Worm (Caenorhabditis elegans): ENCODE results near the gene nhr-285.
"Not testable (repeated sequence)": the region's sequence is repeated elsewhere in the genome, so short reads cannot be mapped to it uniquely, and the experiment has no call there.

The nhr-285 gene

DNA sequence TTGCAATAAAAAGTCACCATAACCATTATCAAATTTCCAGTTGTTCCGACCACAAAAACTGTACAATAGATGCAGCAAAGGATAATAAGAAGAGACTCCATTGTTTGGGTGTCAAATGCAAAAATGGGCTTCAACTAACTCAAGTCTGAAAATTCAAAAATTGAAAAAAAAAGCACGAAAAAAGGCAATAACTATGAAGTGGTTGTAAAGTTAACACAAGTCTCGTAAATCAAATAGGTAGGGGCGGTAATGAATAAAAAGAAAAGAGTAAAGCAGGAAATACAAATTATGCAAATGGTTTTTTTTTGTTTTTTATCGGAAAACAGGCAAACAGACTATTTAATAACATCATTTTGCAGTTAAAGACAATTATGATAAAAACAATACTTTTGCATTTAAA lies 28.4 kb upstream of the nhr-285 start, which contains the start of gene srsx-38:
TSS of gene srsx-38 (minus strand) at position 101 of the 400 bp plus-strand sequence.
- not testable (repeated sequence) for TF ChIP-seq med-1 (GFP tag; optimal IDR thresholded peaks at IDR 0.05; ENCODE audit: insufficient read depth); ref-1 (GFP tag; conservative IDR thresholded peaks at IDR 0.05); tab-1 (GFP tag; IDR thresholded peaks at IDR 0.05)

- not testable (repeated sequence) for TF ChIP-seq flt-1 (GFP tag; IDR thresholded peaks at IDR 0.05); med-1 (GFP tag; optimal IDR thresholded peaks at IDR 0.05; ENCODE audit: insufficient read depth); ref-1 (GFP tag; conservative IDR thresholded peaks at IDR 0.05)
Observed at ce11 chrV:15803748-15804147, 24.7 kb upstream of the nhr-285 start, which contains the start of gene T26E4.18. Gene T26E4.18 (minus strand): TSS chrV:15803848.

- TF ChIP-seq T22C8.4 (GFP tag; IDR thresholded peaks at IDR 0.05); flt-1 (GFP tag; IDR thresholded peaks at IDR 0.05); klf-2 (GFP tag; conservative IDR thresholded peaks at IDR 0.05): not testable (repeated sequence)
Observed at ce11 chrV:15803079-15803478, 24.1 kb upstream of the nhr-285 start, which contains the start of gene srd-27. Gene srd-27 (plus strand): TSS chrV:15803379.

ce11 chrV:15802623-15803022 lies 23.6 kb upstream of the nhr-285 start, which contains the start of gene T26E4.9:
Gene T26E4.9 (minus strand): TSS chrV:15802723.
- TF ChIP-seq T22C8.4, tab-1, ztf-29 (GFP tag; IDR thresholded peaks at IDR 0.05): not testable (repeated sequence)

DNA sequence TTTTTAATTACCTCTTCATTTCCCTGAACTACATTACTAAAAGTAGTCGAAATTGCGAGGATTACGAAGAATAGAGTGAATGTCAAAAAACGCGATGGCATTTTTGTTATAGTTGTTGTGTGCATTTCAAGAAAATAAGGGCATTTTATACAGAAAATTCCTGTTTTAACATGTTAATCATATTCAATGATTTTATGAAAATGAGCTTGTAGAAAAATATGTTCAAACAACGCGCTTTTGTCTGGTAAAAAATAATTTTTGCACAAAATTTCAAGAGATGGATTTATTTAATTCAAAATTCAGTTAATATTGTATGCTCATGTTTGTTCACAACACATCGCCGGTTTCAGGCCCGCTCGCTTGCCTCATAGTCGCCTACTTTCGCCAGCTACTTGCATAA lies 19.1 kb upstream of the nhr-285 start, which contains the start of gene T26E4.10:
TSS of gene T26E4.10 (minus strand) at position 101 of the 400 bp plus-strand sequence.
- no peak for TF ChIP-seq ztf-23 (GFP tag; IDR thresholded peaks at IDR 0.05)
- no peak for TF ChIP-seq cog-1 (tag; optimal IDR thresholded peaks at IDR 0.05)
- TF ChIP-seq ztf-29 (GFP tag; IDR thresholded peaks at IDR 0.05) = no peak
- no peak for TF ChIP-seq T22C8.4 (GFP tag; IDR thresholded peaks at IDR 0.05)
- no peak for TF ChIP-seq ref-1 (GFP tag; conservative IDR thresholded peaks at IDR 0.05)
- no peak for TF ChIP-seq med-1 (GFP tag; optimal IDR thresholded peaks at IDR 0.05; ENCODE audit: insufficient read depth)
- TF ChIP-seq flt-1 (GFP tag; IDR thresholded peaks at IDR 0.05) = no peak
- TF ChIP-seq tab-1 (GFP tag; IDR thresholded peaks at IDR 0.05) = no peak
- TF ChIP-seq klf-2 (GFP tag; conservative IDR thresholded peaks at IDR 0.05) = no peak

ce11 chrV:15796087-15796486 lies 17.1 kb upstream of the nhr-285 start, which contains the start of gene nhr-223:
Gene nhr-223 (plus strand): TSS chrV:15796387.
- TF ChIP-seq ztf-29 (GFP tag; IDR thresholded peaks at IDR 0.05) = no peak
- no peak for TF ChIP-seq tab-1 (GFP tag; IDR thresholded peaks at IDR 0.05)
- TF ChIP-seq klf-2 (GFP tag; conservative IDR thresholded peaks at IDR 0.05) = no peak
- TF ChIP-seq cog-1 (tag; optimal IDR thresholded peaks at IDR 0.05) = no peak
- TF ChIP-seq T22C8.4 (GFP tag; IDR thresholded peaks at IDR 0.05) = no peak

- TF ChIP-seq ztf-29 (GFP tag; IDR thresholded peaks at IDR 0.05) = no peak
- no peak for TF ChIP-seq cog-1 (tag; optimal IDR thresholded peaks at IDR 0.05)
- no peak for TF ChIP-seq flt-1 (GFP tag; IDR thresholded peaks at IDR 0.05)
- no peak for TF ChIP-seq med-1 (GFP tag; optimal IDR thresholded peaks at IDR 0.05; ENCODE audit: insufficient read depth)
Observed at ce11 chrV:15793270-15793669, 14.2 kb upstream of the nhr-285 start, which contains the start of gene T26E4.7. Gene T26E4.7 (plus strand): TSS chrV:15793570.

DNA sequence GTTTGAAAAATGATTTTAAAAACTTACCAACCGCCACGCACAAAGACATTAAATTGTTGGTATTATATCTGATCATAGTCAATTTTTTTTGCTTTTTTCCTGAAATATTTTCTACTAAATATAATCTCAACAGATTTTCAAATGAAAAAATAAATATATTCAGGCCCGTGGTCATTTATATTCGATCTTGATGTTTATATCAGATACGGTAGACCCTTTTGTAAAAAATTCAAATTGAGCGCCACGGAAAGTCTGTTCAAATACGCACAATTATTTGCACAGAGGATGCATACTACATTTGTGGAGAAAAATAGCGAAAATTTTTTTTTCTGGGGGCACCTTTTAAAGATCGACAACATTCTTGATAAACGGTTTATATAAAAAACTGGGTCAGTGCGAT lies 13.4 kb upstream of the nhr-285 start, which contains the start of gene T26E4.4:
TSS of gene T26E4.4 (minus strand) at position 101 of the 400 bp plus-strand sequence.
- TF ChIP-seq ref-1 (GFP tag; conservative IDR thresholded peaks at IDR 0.05) = no peak
- TF ChIP-seq ztf-29 (GFP tag; IDR thresholded peaks at IDR 0.05) = no peak
- TF ChIP-seq med-1 (GFP tag; optimal IDR thresholded peaks at IDR 0.05; ENCODE audit: insufficient read depth) = no peak
- no peak for TF ChIP-seq T22C8.4 (GFP tag; IDR thresholded peaks at IDR 0.05)
- TF ChIP-seq klf-2 (GFP tag; conservative IDR thresholded peaks at IDR 0.05) = no peak
- no peak for TF ChIP-seq tab-1 (GFP tag; IDR thresholded peaks at IDR 0.05)
- no peak for TF ChIP-seq cog-1 (tag; optimal IDR thresholded peaks at IDR 0.05)
- no peak for TF ChIP-seq ztf-23 (GFP tag; IDR thresholded peaks at IDR 0.05)
- TF ChIP-seq flt-1 (GFP tag; IDR thresholded peaks at IDR 0.05) = no peak

ce11 chrV:15782494-15782893 lies 3.5 kb upstream of the nhr-285 start, which contains the start of gene T26E4.3:
Gene T26E4.3 (plus strand): TSS chrV:15782794.
- TF ChIP-seq klf-2 (GFP tag; conservative IDR thresholded peaks at IDR 0.05) (no peak), ztf-29 (GFP tag; IDR thresholded peaks at IDR 0.05) (no peak), tab-1 (GFP tag; IDR thresholded peaks at IDR 0.05) (no peak), cog-1 (tag; optimal IDR thresholded peaks at IDR 0.05) (no peak), flt-1 (GFP tag; IDR thresholded peaks at IDR 0.05) (no peak), ztf-23 (GFP tag; IDR thresholded peaks at IDR 0.05) (no peak)

DNA sequence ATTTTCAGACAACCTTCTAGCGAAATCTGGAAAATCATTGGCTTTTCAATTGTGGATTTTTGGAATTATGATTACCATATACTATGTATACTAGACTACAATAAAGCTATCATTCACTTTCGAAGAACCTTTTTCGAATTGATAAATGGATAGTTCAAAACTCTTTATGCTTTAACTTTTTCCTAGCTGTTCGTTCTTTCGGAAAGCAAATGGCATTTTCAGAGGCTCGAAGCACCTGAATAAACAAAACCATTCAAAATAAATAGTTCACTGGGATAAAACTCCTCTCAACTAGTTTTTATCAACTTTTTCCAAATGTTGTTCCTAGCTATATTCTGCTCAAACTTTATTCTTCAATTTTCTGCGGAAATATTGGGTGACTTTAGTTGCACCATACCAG lies 2.1 kb upstream of the nhr-285 start, which contains the start of gene T26E4.2:
TSS of gene T26E4.2 (plus strand) at position 301 of the 400 bp plus-strand sequence.
- TF ChIP-seq flt-1 (GFP tag; IDR thresholded peaks at IDR 0.05) = no peak
- no peak for TF ChIP-seq ztf-23 (GFP tag; IDR thresholded peaks at IDR 0.05)
- TF ChIP-seq klf-2 (GFP tag; conservative IDR thresholded peaks at IDR 0.05) = no peak
- no peak for TF ChIP-seq T22C8.4 (GFP tag; IDR thresholded peaks at IDR 0.05)

ce11 chrV:15776651-15777050 lies 2.4 kb downstream of the nhr-285 start, which contains the start of gene nhr-283:
Gene nhr-283 (minus strand): TSS chrV:15776751.
- TF ChIP-seq ztf-23 (GFP tag; IDR thresholded peaks at IDR 0.05) (no peak), tab-1 (GFP tag; IDR thresholded peaks at IDR 0.05) (no peak), T22C8.4 (GFP tag; IDR thresholded peaks at IDR 0.05) (no peak), ref-1 (GFP tag; conservative IDR thresholded peaks at IDR 0.05) (no peak), klf-2 (GFP tag; conservative IDR thresholded peaks at IDR 0.05) (no peak), med-1 (GFP tag; optimal IDR thresholded peaks at IDR 0.05; ENCODE audit: insufficient read depth) (no peak), flt-1 (GFP tag; IDR thresholded peaks at IDR 0.05) (no peak), cog-1 (tag; optimal IDR thresholded peaks at IDR 0.05) (no peak), ztf-29 (GFP tag; IDR thresholded peaks at IDR 0.05) (no peak)

Data from whole organism, midembryonic.